Fruit fly (Drosophila melanogaster) whole organism, prepupa: ENCODE results near the gene SNRPG.
A peak's percentile ranks its signal among the peaks of the same experiment; 100 is the strongest.

ENCODE experiments used
- Blimp-1 ChIP-seq: fragments of 200-800 bp; sonication (Bioruptor generic); optimal IDR thresholded peaks from 3 replicates; lab custom pipeline; 2017; ENCODE audit warnings: missing biosample characterization, missing genetic modification characterization, mild to moderate bottlenecking, moderate library complexity, missing genetic modification reagents
- CG10669 ChIP-seq: fragments of 200-800 bp; sonication (Bioruptor generic); optimal IDR thresholded peaks from 3 replicates; lab custom pipeline; 2018; ENCODE audit warnings: missing biosample characterization, mild to moderate bottlenecking, missing genetic modification characterization, moderate library complexity
- CG3032 ChIP-seq: fragments of 200-800 bp; optimal IDR thresholded peaks from 2 replicates; lab custom pipeline; 2019; ENCODE audit warnings: missing biosample characterization, mild to moderate bottlenecking, missing genetic modification characterization, moderate library complexity
- CG32006 ChIP-seq: fragments of 200-800 bp; sonication (Bioruptor generic); optimal IDR thresholded peaks from 3 replicates; lab custom pipeline; 2017; ENCODE audit warnings: missing biosample characterization, mild to moderate bottlenecking, missing genetic modification characterization
- CG34406 ChIP-seq: fragments of 200-800 bp; sonication (Bioruptor generic); optimal IDR thresholded peaks from 3 replicates; lab custom pipeline; 2016; ENCODE audit warnings: missing biosample characterization, missing genetic modification characterization
- CG3919 ChIP-seq: fragments of 200-800 bp; sonication (Bioruptor generic); optimal IDR thresholded peaks from 3 replicates; lab custom pipeline; 2016; ENCODE audit warnings: missing biosample characterization, missing genetic modification characterization
- CG4318 ChIP-seq: fragments of 200-800 bp; sonication (Bioruptor generic); optimal IDR thresholded peaks from 3 replicates; lab custom pipeline; 2017; ENCODE audit warnings: missing biosample characterization, mild to moderate bottlenecking, missing genetic modification characterization
- CG6163 ChIP-seq: fragments of 200-800 bp; sonication (Bioruptor generic); IDR thresholded peaks from 3 replicates; pipeline ENCODE4 v1.3.6; 2022; ENCODE audit warnings: missing biosample characterization, missing genetic modification characterization
- CG6276 ChIP-seq: fragments of 200-800 bp; sonication (Bioruptor generic); optimal IDR thresholded peaks from 2 replicates; lab custom pipeline; 2017; ENCODE audit warnings: missing biosample characterization, mild to moderate bottlenecking, missing genetic modification characterization
- CG6792 ChIP-seq: fragments of 200-800 bp; sonication (Bioruptor generic); optimal IDR thresholded peaks from 3 replicates; lab custom pipeline; 2016; ENCODE audit warnings: missing biosample characterization, missing genetic modification characterization
- CG6808 ChIP-seq: fragments of 200-800 bp; sonication (Bioruptor generic); optimal IDR thresholded peaks from 3 replicates; lab custom pipeline; 2017; ENCODE audit warnings: missing biosample characterization, missing genetic modification characterization, mild to moderate bottlenecking, moderate library complexity, missing genetic modification reagents
- CG6854 ChIP-seq: fragments of 200-800 bp; sonication (Bioruptor generic); optimal IDR thresholded peaks from 2 replicates; lab custom pipeline; 2017; ENCODE audit warnings: missing biosample characterization, mild to moderate bottlenecking, missing genetic modification characterization
- CG8119 ChIP-seq: fragments of 200-800 bp; sonication (Bioruptor generic); IDR thresholded peaks from 3 replicates; pipeline ENCODE4 v1.3.6; 2022; ENCODE audit warnings: missing biosample characterization, missing genetic modification characterization
- CG9139 ChIP-seq: fragments of 200-800 bp; sonication (Bioruptor generic); optimal IDR thresholded peaks from 3 replicates; lab custom pipeline; 2017; ENCODE audit warnings: missing biosample characterization, mild to moderate bottlenecking, missing genetic modification characterization
- Ets21C ChIP-seq: fragments of 200-800 bp; sonication (Bioruptor generic); optimal IDR thresholded peaks from 3 replicates; lab custom pipeline; 2016; ENCODE audit warnings: missing biosample characterization, missing genetic modification characterization
- Gug ChIP-seq: fragments of 200-800 bp; sonication (Bioruptor generic); IDR thresholded peaks from 2 replicates; pipeline ENCODE4 v1.3.6; 2022; ENCODE audit warnings: missing biosample characterization, missing genetic modification characterization
- Hr4 ChIP-seq: fragments of 200-800 bp; sonication (Bioruptor generic); optimal IDR thresholded peaks from 3 replicates; lab custom pipeline; 2016; ENCODE audit warnings: missing biosample characterization, missing genetic modification characterization
- OdsH ChIP-seq: fragments of 200-800 bp; sonication (Bioruptor generic); optimal IDR thresholded peaks from 3 replicates; lab custom pipeline; 2016; ENCODE audit warnings: missing biosample characterization, missing genetic modification characterization
- Sox102F ChIP-seq: fragments of 200-800 bp; sonication (Bioruptor generic); optimal IDR thresholded peaks from 2 replicates; lab custom pipeline; 2016; ENCODE audit warnings: missing biosample characterization, mild to moderate bottlenecking, missing genetic modification characterization
- Sox14 ChIP-seq: fragments of 200-800 bp; sonication (Bioruptor generic); optimal IDR thresholded peaks from 3 replicates; lab custom pipeline; 2016; ENCODE audit warnings: missing biosample characterization, missing genetic modification characterization
- Sox15 ChIP-seq: fragments of 200-800 bp; sonication (Bioruptor generic); optimal IDR thresholded peaks from 3 replicates; lab custom pipeline; 2016; ENCODE audit warnings: missing biosample characterization, missing genetic modification characterization
- acj6 ChIP-seq: fragments of 200-800 bp; sonication (Bioruptor generic); optimal IDR thresholded peaks from 3 replicates; lab custom pipeline; 2016; ENCODE audit warnings: missing biosample characterization, missing genetic modification characterization
- cyc ChIP-seq: fragments of 200-800 bp; sonication (Bioruptor generic); optimal IDR thresholded peaks from 3 replicates; lab custom pipeline; 2016; ENCODE audit warnings: missing biosample characterization, missing genetic modification characterization
- dac ChIP-seq: fragments of 200-800 bp; sonication (Bioruptor generic); optimal IDR thresholded peaks from 2 replicates; lab custom pipeline; 2017; ENCODE audit warnings: missing biosample characterization, mild to moderate bottlenecking, missing genetic modification characterization
- eg ChIP-seq: fragments of 200-800 bp; sonication (Bioruptor generic); IDR thresholded peaks from 3 replicates; pipeline ENCODE4 v1.3.6; 2022; ENCODE audit warnings: missing biosample characterization, missing genetic modification characterization
- lz ChIP-seq: fragments of 200-800 bp; sonication (Bioruptor generic); optimal IDR thresholded peaks from 3 replicates; lab custom pipeline; 2016; ENCODE audit warnings: missing biosample characterization, missing genetic modification characterization
- net ChIP-seq: fragments of 200-800 bp; sonication (Bioruptor generic); optimal IDR thresholded peaks from 3 replicates; lab custom pipeline; 2016; ENCODE audit warnings: missing biosample characterization, missing genetic modification characterization
- salr ChIP-seq, 2 experiments: fragments of 200-800 bp; sonication (Bioruptor generic); optimal IDR thresholded peaks; 3 replicates each; lab custom pipeline; 2016 to 2018; ENCODE audit warnings: missing biosample characterization in 2 of 2, missing genetic modification characterization in 2 of 2, mild to moderate bottlenecking in 1 of 2
- ss ChIP-seq, 2 experiments: fragments of 200-800 bp; sonication (Bioruptor generic); optimal IDR thresholded peaks; 2 replicates in 1 of 2; 3 replicates in 1 of 2; lab custom pipeline; 2017 to 2018; ENCODE audit warnings: mild to moderate bottlenecking in 2 of 2, missing biosample characterization in 2 of 2, missing genetic modification characterization in 2 of 2, moderate library complexity in 1 of 2
- svp ChIP-seq: fragments of 200-800 bp; sonication (Bioruptor generic); peaks from one replicate; lab custom pipeline; 2016; ENCODE audit warnings: missing biosample characterization, missing genetic modification characterization
- vri ChIP-seq: fragments of 200-800 bp; sonication (Bioruptor generic); optimal IDR thresholded peaks from 3 replicates; lab custom pipeline; 2016; ENCODE audit warnings: missing biosample characterization, mild to moderate bottlenecking, missing genetic modification characterization

The SNRPG gene

DNA sequence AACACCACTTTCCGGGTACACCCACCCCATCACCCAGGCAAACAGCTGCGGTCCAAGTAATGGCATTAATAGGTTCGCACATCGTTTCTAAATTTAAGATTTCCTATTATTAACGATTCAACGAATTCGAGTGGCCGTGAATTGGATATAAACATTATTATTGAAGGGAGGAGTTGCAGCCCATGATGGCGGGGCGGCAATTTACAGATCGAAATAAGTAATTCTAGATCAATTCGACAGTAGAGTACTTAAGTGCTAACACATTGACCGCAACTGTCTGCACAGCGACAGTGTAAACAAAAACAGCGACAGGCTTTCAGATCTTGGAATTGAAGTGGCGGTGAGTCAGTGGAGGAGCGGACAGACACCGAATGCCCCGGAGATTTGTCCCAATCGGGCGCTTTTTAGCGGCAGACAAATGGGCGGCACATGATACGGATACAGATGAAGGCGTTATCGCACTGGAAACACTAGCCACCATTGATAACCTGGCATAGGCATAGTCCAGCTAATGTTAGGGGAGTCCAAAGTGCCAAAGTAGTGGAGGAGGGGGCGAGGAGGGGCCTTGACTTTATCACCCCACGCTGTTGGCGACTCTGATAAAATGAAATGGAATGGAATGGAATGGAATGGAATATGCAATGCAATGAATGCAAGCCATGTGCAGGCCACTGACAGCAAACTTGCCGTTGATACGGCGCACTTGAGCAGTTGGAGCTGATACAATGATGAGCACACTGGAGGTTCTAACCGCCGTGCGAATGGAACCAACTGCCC lies 6.8 kb downstream of the SNRPG start (continued):
- TF ChIP-seq CG10669 (GFP tag; lab: Kevin White, UChicago) = no peak
- 0 out of 3 replicates have a peak, but pooled peaks have one; percentile 27 for TF ChIP-seq CG8119 (GFP tag; lab: Robert Waterston, UW)

dm6 chrX:16632135-16632534 lies 8.1 kb downstream of the SNRPG start, which contains the start of gene CG9777:
CG9777 (minus strand) TSS chrX:16632235.
- TF ChIP-seq CG32006 (GFP tag; lab: Kevin White, UChicago) (no peak), CG6276 (GFP tag; lab: Kevin White, UChicago) (no peak), CG6792 (no peak), cyc (GFP tag; lab: Kevin White, UChicago) (no peak), svp (GFP tag; lab: Kevin White, UChicago) (no peak), OdsH (GFP tag; lab: Kevin White, UChicago) (no peak)

DNA sequence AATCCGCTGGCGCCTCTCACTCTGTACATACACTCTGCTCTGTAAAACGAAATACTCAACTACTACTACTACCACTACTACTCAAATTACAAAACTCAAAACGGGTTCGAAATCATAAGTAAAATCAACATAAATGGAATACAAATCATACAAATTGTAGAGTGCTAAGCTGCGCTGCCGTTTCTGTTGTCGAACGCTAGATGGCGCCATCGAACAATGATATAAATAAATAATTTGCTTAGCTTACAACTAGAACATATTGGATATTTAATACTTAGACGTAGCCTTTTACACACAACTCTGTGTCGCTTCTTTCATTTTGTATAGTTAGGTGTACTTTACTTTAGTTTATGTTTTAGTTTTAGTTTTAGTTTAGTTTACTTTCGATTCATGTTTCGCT lies 15.7 kb downstream of the SNRPG start:
- TF ChIP-seq Sox14 (GFP tag; lab: Kevin White, UChicago) (no peak), Ets21C (GFP tag; lab: Kevin White, UChicago) (no peak), acj6 (no peak), net (GFP tag; lab: Kevin White, UChicago) (no peak), CG3919 (GFP tag; lab: Kevin White, UChicago) (no peak), Hr4 (no peak), CG34406 (GFP tag; lab: Kevin White, UChicago) (no peak), OdsH (GFP tag; lab: Kevin White, UChicago) (no peak), CG6792 (no peak), CG3032 (tag; lab: Kevin White, UChicago) (no peak)

DNA sequence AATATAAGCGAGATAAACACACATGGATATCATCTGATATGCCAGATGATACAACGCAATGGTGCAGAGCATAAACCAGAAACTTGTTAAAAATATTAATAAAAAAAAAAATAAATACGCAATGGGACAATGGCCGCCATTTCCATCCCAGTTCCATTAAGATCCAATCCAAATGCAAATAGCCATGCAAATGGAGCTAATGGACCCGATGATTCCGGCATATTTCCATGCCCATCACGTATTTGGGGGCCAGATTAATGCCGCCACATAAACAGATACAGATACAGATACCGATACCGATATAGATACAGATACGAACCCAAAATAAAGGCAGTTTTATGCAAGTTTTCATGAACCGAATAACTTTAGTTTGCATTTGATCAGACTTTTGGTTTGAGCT lies 16.7 kb downstream of the SNRPG start:
- no peak for TF ChIP-seq eg
- TF ChIP-seq Sox15 (GFP tag; lab: Kevin White, UChicago) = no peak
- no peak for TF ChIP-seq vri

dm6 chrX:16621462-16621861 lies 18.8 kb downstream of the SNRPG start, which contains the start of gene CG9782:
CG9782 (minus strand) TSS chrX:16621589.
- TF ChIP-seq dac (GFP tag; lab: Kevin White, UChicago) = no peak
- no peak for TF ChIP-seq CG6854 (GFP tag; lab: Kevin White, UChicago)
- TF ChIP-seq CG4318 (GFP tag; lab: Kevin White, UChicago) = no peak
- TF ChIP-seq Gug = no peak
- no peak for TF ChIP-seq CG9139 (GFP tag; lab: Kevin White, UChicago)
- TF ChIP-seq salr (GFP tag; optimal IDR thresholded peaks at IDR 0.05; lab: Kevin White, UChicago) = no peak
- no peak for TF ChIP-seq lz (GFP tag; lab: Kevin White, UChicago)
- TF ChIP-seq CG8119 (GFP tag; lab: Robert Waterston, UW) = no peak
- TF ChIP-seq ss (GFP tag; optimal IDR thresholded peaks at IDR 0.05; lab: Kevin White, UChicago) = peak in 1 of 2 experiments; percentile 8
- 0 out of 3 replicates have a peak, but pooled peaks have one; percentile 23 for TF ChIP-seq eg
- TF ChIP-seq CG6163 = 0 out of 3 replicates have a peak, but pooled peaks have one; percentile 34
- no peak for TF ChIP-seq svp (GFP tag; lab: Kevin White, UChicago)
- TF ChIP-seq CG6808 (GFP tag; lab: Kevin White, UChicago) = no peak

DNA sequence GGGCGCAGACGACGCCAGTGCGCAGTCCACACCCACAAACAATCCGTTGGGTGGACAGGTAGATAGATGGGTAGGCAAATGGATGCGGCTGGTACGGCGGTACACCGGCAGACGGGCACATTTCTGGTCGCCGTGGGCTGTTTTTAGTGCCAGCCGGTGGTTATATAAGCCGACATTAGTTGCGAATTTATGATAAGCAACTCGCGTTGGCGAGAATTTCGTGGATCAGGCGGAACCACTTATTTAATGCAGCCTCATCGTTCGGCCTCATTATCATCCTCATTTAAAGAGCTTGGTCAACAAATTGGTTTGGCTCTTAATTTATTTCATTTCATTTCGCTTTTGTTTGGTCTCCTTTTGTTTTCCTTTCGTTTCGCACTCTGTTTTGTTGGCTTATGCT lies 21.5 kb downstream of the SNRPG start:
- TF ChIP-seq CG8119 (GFP tag; lab: Robert Waterston, UW) (0 out of 3 replicates have a peak, but pooled peaks have one; percentile 3), Sox102F (GFP tag; lab: Kevin White, UChicago) (no peak), Blimp-1 (GFP tag; lab: Kevin White, UChicago) (peak; percentile 51)
